Fruit fly (Drosophila melanogaster) whole organism, embryonic: ENCODE data around the gene CG34398.

ENCODE experiments used
- Meics ChIP-seq: fragments of 200-800 bp; sonication (Bioruptor generic); optimal IDR thresholded peaks from 2 replicates; lab custom pipeline; 2017; ENCODE audit warnings: missing biosample characterization, mild to moderate bottlenecking, missing genetic modification characterization
- chif ChIP-seq, 2 experiments: fragments of 200-800 bp; sonication (Bioruptor generic); optimal IDR thresholded peaks; 3 replicates each; lab custom pipeline; 2016; ENCODE audit warnings: missing biosample characterization in 2 of 2, missing genetic modification characterization in 2 of 2

DNA sequence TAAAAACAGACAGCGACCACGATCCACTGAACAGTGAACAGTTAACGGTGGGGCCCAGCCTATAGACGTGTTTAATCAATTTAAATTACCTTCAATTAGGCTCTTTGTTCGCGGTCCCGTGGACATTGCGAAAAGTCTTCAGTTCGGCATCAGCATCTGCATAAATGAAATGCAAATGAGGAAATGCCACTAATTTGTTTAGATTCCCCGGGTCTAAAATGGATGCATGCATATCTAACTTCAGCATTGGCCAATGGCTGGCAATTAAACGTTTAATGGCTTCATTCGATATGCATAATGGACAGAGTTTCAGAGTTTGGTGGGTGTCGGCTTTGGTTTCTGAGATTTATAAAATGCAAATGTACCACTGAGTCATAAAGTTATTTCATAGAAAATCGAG lies 3.3 kb downstream of the CG34398 start:
- TF ChIP-seq Meics (GFP tag; lab: Kevin White, UChicago) (no peak), chif (GFP tag; optimal IDR thresholded peaks at IDR 0.05; lab: Kevin White, UChicago) (no peak)
